Comparison of ENCODE assay signal across 3 fruit fly cellular contexts in the genomic region with DNA sequence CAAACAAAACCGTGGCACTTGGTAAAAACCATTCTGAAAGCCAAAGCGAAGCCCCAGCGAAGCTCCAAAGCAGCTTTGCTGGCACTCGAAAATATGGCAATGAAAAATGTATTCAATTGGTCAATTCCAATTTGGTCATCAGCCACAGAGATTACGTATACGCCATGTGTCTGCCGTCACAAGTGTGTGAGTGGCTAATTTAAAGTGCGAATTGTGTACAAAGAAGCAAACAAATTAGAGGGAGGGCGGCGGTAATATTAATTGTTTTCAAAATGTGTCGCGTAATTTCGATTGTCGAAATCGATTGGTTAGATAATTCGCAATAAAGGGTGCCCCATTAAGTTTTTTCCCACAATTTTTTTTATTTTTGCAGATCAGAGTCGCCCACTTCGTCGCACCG.
TF ChIP-seq lines count a peak whose summit lies in the region.

No protein-coding gene starts in this region.

- no peak for TF ChIP-seq CTCF in whole organism, embryonic (GFP tag; optimal IDR thresholded peaks at IDR 0.05; lab: Kevin White, UChicago)

TF ChIP-seq in whole organism, embryonic, 481 proteins besides CTCF, POLR2A, EP300 and RAD21:
- TF ChIP-seq abd-A (tag; optimal IDR thresholded peaks at IDR 0.05; lab: Kevin White, UChicago) (no peak), Doc3 (GFP tag; IDR thresholded peaks at IDR 0.05; lab: Robert Waterston, UW; ENCODE audit: partially characterized antibody) (no peak), Atf6 (GFP tag; IDR thresholded peaks at IDR 0.05; lab: Robert Waterston, UW) (no peak), exex (tag; optimal IDR thresholded peaks at IDR 0.05; lab: Kevin White, UChicago) (peak; percentile 85), NK7.1 (GFP tag; optimal IDR thresholded peaks at IDR 0.05; lab: Kevin White, UChicago) (no peak), CG7372 (GFP tag; IDR thresholded peaks at IDR 0.05; lab: Robert Waterston, UW) (peak; percentile 51; the same call in 1 of the 2 replicates), CG13894 (tag; optimal IDR thresholded peaks at IDR 0.05; lab: Kevin White, UChicago) (no peak), HLH54F (GFP tag; optimal IDR thresholded peaks at IDR 0.05; lab: Kevin White, UChicago) (no peak), Med (GFP tag; lab: Kevin White, UChicago) (peak; percentile 17), Lhr (GFP tag; optimal IDR thresholded peaks at IDR 0.05; lab: Kevin White, UChicago) (no peak), CG3726 (GFP tag; IDR thresholded peaks at IDR 0.05; lab: Robert Waterston, UW) (no peak), dimm (GFP tag; IDR thresholded peaks at IDR 0.05; lab: Robert Waterston, UW) (no peak), CG17568 (GFP tag; optimal IDR thresholded peaks at IDR 0.05; lab: Kevin White, UChicago) (no peak)
TF ChIP-seq in whole organism, embryonic: peak in this region for 3.

TF ChIP-seq in whole organism, prepupa, 60 proteins besides CTCF, POLR2A, EP300 and RAD21:
- peak; percentile 75 for TF ChIP-seq vri (GFP tag; optimal IDR thresholded peaks at IDR 0.05; lab: Kevin White, UChicago)
- TF ChIP-seq CG6808 (GFP tag; optimal IDR thresholded peaks at IDR 0.05; lab: Kevin White, UChicago) = no peak

TF ChIP-seq in whole organism, wandering third instar larva, 38 proteins besides CTCF, POLR2A, EP300 and RAD21:
- no peak for TF ChIP-seq fru (GFP tag; optimal IDR thresholded peaks at IDR 0.05; lab: Kevin White, UChicago)
- TF ChIP-seq Vsx2 (GFP tag; optimal IDR thresholded peaks at IDR 0.05; lab: Kevin White, UChicago; ENCODE audit: partially characterized antibody) = peak; percentile 81
